Fruit fly (Drosophila melanogaster): Measurements from ENCODE around the gene Gat.
A peak's percentile ranks its signal among the peaks of the same experiment; 100 is the strongest.

Gene Gat

dm6 chr4:610398-611319, 18.8 kb upstream of the Gat start, which contains the start of gene Eph:
TSS of gene Eph (plus strand) at chr4:610684.
- no peak for TF ChIP-seq CG12391 (tag; optimal IDR thresholded peaks at IDR 0.05)
- peak; percentile 18 for TF ChIP-seq trem (tag; optimal IDR thresholded peaks at IDR 0.05)
- TF ChIP-seq cg (GFP tag; optimal IDR thresholded peaks at IDR 0.05), result peak; percentile 77
- TF ChIP-seq CG13775 (GFP tag; optimal IDR thresholded peaks at IDR 0.05), result no peak
- TF ChIP-seq vvl (GFP tag; IDR thresholded peaks at IDR 0.05), result no peak
- 0 out of 3 replicates have a peak, but pooled peaks have one; percentile 48 for TF ChIP-seq CG2199 (GFP tag; IDR thresholded peaks at IDR 0.05)
- TF ChIP-seq BEAF-32 (GFP tag; optimal IDR thresholded peaks at IDR 0.05), result peak; percentile 50
- peak; percentile 30 for TF ChIP-seq YL-1 (GFP tag; optimal IDR thresholded peaks at IDR 0.05)
- TF ChIP-seq Hmx (GFP tag; optimal IDR thresholded peaks at IDR 0.05), result no peak
- TF ChIP-seq CG2116 (GFP tag; optimal IDR thresholded peaks at IDR 0.05), result peak; percentile 39
- peak; percentile 93 for TF ChIP-seq CG11723 (GFP tag; optimal IDR thresholded peaks at IDR 0.05)
- TF ChIP-seq Mrtf (GFP tag; IDR thresholded peaks at IDR 0.05), result no peak
- peak; percentile 19 for TF ChIP-seq Sry-δ (GFP tag; optimal IDR thresholded peaks at IDR 0.05)
- TF ChIP-seq fru (optimal IDR thresholded peaks at IDR 0.05), result no peak
- TF ChIP-seq MESR4 (GFP tag; optimal IDR thresholded peaks at IDR 0.05), result peak; percentile 73
- no peak for TF ChIP-seq NFAT (GFP tag; IDR thresholded peaks at IDR 0.05)
- no peak for TF ChIP-seq Ravus (GFP tag; IDR thresholded peaks at IDR 0.05)
- TF ChIP-seq CG2129 (GFP tag; IDR thresholded peaks at IDR 0.05; ENCODE audit: partially characterized antibody), result no peak
- peak; percentile 73 for TF ChIP-seq D19A (tag; optimal IDR thresholded peaks at IDR 0.05)
- TF ChIP-seq CG3726 (GFP tag; IDR thresholded peaks at IDR 0.05), result no peak
- TF ChIP-seq Med (GFP tag), result peak; percentile 53
- TF ChIP-seq CG17359 (tag; optimal IDR thresholded peaks at IDR 0.05), result peak; percentile 97
- no peak for TF ChIP-seq usp (GFP tag; optimal IDR thresholded peaks at IDR 0.05)
- TF ChIP-seq CG1603 (tag; optimal IDR thresholded peaks at IDR 0.05), result peak; percentile 99
- TF ChIP-seq dmrt11E (tag; optimal IDR thresholded peaks at IDR 0.05), result peak; percentile 22
- peak; percentile 96 for TF ChIP-seq CG1024 (GFP tag; IDR thresholded peaks at IDR 0.05)
- TF ChIP-seq CG31441 (GFP tag; IDR thresholded peaks at IDR 0.05), result no peak
- TF ChIP-seq B-H1 (GFP tag; IDR thresholded peaks at IDR 0.05), result no peak
- no peak for TF ChIP-seq az2 (GFP tag; optimal IDR thresholded peaks at IDR 0.05)
- TF ChIP-seq ssp (GFP tag; IDR thresholded peaks at IDR 0.05), result peak; percentile 95
- no peak for TF ChIP-seq caup (GFP tag; optimal IDR thresholded peaks at IDR 0.05; ENCODE audit: severe bottlenecking)
- TF ChIP-seq lbe (GFP tag; optimal IDR thresholded peaks at IDR 0.05), result peak; percentile 36
- no peak for TF ChIP-seq BtbVII (GFP tag; optimal IDR thresholded peaks at IDR 0.05)
- TF ChIP-seq Adf1 (GFP tag; IDR thresholded peaks at IDR 0.05), result no peak
- peak; percentile 88 for TF ChIP-seq CG10431 (GFP tag; optimal IDR thresholded peaks at IDR 0.05)
- peak; percentile 9 for TF ChIP-seq Lhr (GFP tag; optimal IDR thresholded peaks at IDR 0.05)
- no peak for TF ChIP-seq CG12236 (GFP tag; optimal IDR thresholded peaks at IDR 0.05)
- peak; percentile 52 for TF ChIP-seq CG12659 (GFP tag; optimal IDR thresholded peaks at IDR 0.05)
- no peak for TF ChIP-seq CG5953 (GFP tag; IDR thresholded peaks at IDR 0.05)
- no peak for TF ChIP-seq kni (GFP tag; optimal IDR thresholded peaks at IDR 0.05)
- no peak for TF ChIP-seq stc (GFP tag; IDR thresholded peaks at IDR 0.05)
- TF ChIP-seq prd (optimal IDR thresholded peaks at IDR 0.05), result no peak
- no peak for TF ChIP-seq prd (GFP tag; IDR thresholded peaks at IDR 0.05)
- no peak for TF ChIP-seq Lim3 (GFP tag; IDR thresholded peaks at IDR 0.05)
- peak; percentile 60 for TF ChIP-seq CG4617 (GFP tag; optimal IDR thresholded peaks at IDR 0.05; ENCODE audit: borderline replicate concordance)
- TF ChIP-seq crc (GFP tag; optimal IDR thresholded peaks at IDR 0.05), result no peak
- peak in 1 of 3 experiments; percentile 2 for TF ChIP-seq Stat92E (GFP tag; optimal IDR thresholded peaks at IDR 0.05)
- peak; percentile 27; the same call in 1 of the 3 replicates for TF ChIP-seq CG17361 (GFP tag; IDR thresholded peaks at IDR 0.05)
- peak; percentile 100 for TF ChIP-seq CG30020 (tag; optimal IDR thresholded peaks at IDR 0.05)

Data from whole organism, embryonic.